Fruit fly (Drosophila melanogaster) whole organism, larva: ENCODE results near the gene CG6415.

Experiments
- noc ChIP-seq: fragments of 200-800 bp; sonication (Bioruptor generic); optimal IDR thresholded peaks from 3 replicates; lab custom pipeline; 2019; ENCODE audit warnings: missing biosample characterization, mild to moderate bottlenecking, missing genetic modification characterization, moderate library complexity

Gene CG6415

DNA sequence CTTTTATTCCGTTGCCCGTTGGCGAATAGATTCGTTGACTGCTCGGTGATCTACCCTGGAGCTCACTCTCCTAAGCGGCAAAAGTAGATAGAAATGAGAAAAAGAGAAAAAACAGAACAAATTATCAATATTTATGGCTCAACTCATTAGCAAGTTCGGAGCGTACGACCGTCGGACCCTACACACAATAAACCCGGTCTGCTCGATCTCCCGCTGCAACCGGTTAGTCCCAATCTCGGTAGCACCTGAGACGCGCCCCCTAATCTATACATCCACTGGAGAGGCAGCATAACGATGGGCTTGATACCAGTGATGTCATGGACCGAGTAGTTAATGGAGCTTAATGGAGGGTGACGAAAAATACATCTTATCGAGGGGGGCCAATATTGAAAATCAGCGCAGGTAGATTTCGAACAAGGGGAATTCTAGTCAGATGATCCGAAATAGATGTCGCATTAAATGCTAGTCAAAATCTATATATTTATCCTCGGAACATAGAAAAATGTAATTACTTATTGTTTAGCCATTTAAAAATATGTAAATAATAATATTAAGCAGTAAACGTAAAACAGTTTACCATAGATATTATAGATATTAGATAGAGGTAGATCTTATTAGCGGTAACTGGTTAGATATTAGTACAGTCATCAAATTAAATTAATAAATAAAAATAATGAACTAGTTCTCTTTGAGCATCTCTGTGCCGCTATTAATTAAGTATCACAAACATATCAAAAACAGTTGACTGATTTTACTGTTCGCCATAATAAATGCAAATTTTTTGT, 16.2 kb upstream of the CG6415 start, which contains the start of gene CG7296:
CG7296 (minus strand) TSS at position 58 of the 785 bp plus-strand sequence.
- no peak for TF ChIP-seq noc (tag; lab: Kevin White, UChicago)

DNA sequence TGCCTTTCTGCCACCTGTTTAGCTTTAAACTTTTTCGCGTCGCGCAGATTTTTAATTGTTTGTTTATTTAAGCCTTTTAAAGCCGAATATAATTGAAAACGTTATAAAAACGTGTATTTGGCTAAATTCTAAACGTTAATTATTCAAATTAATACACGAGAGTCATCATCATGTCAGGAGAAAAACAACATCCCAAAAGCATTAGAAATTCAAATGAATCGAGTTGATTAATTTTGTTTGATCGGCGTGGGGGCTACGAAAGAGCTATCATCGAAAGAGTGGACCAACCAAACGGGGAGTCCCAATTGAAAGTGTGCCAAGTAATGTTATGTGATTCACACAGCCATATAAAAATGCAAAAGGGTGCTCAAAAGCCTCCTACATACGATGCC, 15.6 kb upstream of the CG6415 start:
- no peak for TF ChIP-seq noc (tag; lab: Kevin White, UChicago)

DNA sequence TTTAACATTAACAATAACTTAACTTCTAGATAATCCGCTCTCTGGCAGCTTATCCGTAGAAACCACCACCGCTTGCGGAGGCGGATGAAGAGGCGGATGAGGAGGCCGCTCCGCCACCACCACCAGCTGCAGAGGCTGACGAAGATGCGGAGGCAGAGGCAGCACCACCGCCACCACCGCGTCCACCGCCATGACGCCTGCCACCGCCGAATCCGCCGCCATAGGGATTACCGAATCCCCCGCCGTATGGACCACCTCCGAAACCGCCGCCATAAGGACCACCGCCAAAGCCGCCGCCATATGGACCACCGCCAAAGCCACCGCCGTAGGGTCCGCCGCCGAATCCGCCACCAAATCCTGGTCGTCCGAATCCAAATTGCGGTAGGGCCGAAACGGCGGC, 14.7 kb upstream of the CG6415 start:
- no peak for TF ChIP-seq noc (tag; lab: Kevin White, UChicago)

DNA sequence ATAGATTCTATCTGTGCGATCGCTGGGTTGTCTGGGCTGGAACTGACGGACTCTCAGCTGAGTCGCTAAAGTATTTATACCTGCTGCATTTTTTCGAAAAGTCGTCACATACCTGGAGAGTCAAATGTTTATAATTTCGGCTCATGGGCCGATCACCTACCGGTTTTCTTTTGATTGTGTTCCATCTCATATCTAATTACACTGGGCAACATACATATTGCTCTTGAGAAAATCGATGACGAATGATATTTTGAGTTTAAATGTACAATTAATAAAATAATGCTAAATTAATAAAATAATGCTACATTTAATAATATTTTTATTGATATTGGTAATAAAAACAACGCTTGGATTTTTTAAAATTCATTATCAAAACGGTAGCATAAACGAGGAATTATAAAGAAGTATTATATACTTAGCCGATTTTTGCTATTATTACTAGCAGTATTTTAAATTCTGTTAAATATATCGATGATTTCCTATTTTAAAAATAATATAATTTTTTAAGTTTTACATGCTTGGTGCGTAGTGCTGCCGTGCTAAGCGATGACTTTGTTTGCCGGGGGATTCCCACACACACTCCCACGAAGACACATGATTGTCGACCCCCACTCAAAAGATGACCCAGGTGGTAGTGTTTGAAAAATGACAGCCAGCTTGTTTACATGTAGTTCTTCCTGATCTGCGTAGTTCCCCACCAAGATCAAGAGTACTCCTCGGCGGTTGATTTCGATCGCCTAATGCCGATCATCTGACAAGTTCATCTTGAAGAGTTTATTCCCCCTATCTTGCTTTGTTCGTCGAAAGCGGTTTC, 14.0 kb upstream of the CG6415 start, which contains the start of gene CG7294:
CG7294 (minus strand) TSS at position 51 of the 814 bp plus-strand sequence.
- TF ChIP-seq noc (tag; lab: Kevin White, UChicago), result no peak

DNA sequence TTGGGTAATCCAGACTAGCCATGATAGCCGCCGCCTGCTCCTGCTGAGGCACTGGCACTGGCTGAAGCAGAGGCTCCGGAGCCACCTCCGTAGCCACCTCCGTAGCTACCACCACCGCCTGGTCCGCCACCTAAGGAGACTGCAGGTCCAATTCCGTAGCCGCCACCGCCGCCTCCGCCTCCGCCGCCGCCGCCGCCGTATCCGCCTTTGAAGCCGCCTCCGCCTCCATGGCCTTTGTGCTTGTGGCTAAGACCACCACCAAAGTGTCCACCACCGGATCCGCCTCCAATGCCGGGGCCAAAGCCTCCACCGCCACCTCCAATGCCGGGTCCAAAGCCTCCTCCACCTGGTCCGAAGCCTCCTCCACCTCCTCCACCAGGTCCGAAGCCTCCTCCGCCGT, 10.4 kb upstream of the CG6415 start:
- TF ChIP-seq noc (tag; lab: Kevin White, UChicago), result no peak

DNA sequence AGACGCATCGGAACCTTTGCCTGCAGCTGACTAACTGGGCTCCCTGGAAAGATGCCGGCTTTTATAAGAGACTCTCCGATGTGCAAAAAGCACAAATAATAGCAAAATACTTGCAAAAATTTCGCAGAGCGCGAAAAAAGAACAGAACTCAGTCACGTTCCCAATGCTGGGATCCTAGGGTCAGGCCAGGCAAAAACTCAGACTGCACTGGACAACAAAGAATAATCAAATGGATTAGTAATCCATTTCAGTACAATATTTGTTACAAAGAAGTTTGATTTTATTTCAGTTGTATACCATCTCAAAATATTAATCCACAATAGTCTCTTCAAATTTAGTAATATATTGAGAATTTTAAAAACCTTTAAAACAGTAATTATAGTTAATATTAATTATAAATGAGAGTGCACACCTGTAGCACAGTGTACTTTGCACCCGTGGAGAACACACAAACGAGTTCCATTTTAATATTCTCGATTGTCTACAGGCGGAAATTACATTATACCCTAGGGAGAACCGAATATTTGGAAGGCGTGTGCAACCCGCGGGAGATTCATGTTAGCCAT, 9.3 kb upstream of the CG6415 start, which contains the start of gene CG17108:
CG17108 (minus strand) TSS at position 51 of the 566 bp plus-strand sequence.
- TF ChIP-seq noc (tag; lab: Kevin White, UChicago), result no peak

DNA sequence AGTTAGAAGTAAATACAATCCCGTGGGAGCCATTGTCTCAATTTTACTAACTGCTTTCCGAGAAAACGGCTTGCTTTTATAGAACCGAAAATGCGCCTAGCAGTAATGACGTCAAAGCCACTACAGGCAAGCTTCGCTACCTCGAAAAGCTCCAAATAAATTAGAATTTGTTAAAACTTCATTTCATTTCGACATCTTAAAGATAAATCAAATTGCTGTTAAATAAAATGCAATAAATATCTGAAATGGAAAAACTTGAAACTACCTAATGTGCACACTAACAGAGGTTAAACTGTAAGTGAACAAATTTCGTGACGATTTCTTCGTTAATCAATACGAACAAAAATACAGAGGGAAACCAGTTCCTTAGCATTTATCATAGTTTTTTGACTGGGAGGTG, 5.4 kb upstream of the CG6415 start, which contains the start of gene CG7300:
CG7300 (minus strand) TSS at position 52 of the 400 bp plus-strand sequence.
- TF ChIP-seq noc (tag; lab: Kevin White, UChicago), result peak; percentile 80

DNA sequence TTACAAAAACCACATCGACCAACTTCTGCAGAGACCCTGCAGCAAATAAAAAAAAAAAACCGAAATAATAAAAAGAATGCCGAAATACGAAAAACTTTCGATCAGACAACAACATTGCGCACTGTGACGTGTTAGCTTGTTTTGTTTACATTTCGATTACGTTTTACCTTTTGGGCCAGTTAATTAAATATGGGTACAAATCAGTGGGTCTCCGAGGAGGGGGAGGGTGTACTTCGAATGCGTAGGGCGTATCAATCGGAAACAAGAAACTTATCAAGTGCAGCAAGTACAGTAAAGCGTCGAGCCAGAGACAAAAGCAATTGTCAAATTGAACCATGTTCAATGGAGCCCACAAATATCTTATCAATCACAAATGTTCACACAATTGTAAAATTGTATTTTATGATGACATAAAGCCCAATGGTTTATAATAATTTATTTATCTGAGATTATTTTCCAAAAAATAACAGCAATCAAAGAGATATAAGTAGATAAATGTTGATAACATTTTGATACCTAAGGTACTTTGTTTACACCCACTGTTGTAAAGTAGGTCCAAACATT, 1.8 kb upstream of the CG6415 start, which contains the start of gene Lip1:
Lip1 (minus strand) TSS at position 46 of the 564 bp plus-strand sequence.
- TF ChIP-seq noc (tag; lab: Kevin White, UChicago), result no peak

DNA sequence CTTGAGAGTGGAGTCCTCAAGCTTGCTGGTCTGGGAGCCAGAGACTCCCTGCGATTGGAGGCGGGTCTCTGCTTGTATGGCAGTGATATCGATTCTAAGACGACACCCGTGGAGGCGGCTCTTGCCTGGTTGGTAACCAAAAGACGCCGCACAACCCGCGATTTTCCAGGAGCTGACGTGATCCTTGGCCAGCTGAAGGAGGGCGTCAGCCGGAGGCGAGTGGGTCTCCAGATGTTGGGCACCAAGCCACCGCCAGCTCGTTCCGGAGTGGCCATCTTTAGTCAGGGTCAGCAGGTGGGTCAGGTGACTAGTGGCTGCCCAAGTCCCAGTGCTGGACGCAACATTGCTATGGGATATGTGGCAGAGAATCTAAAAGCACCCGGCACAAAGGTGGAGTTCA, 1.0 kb downstream of the CG6415 start:
- TF ChIP-seq noc (tag; lab: Kevin White, UChicago), result no peak

DNA sequence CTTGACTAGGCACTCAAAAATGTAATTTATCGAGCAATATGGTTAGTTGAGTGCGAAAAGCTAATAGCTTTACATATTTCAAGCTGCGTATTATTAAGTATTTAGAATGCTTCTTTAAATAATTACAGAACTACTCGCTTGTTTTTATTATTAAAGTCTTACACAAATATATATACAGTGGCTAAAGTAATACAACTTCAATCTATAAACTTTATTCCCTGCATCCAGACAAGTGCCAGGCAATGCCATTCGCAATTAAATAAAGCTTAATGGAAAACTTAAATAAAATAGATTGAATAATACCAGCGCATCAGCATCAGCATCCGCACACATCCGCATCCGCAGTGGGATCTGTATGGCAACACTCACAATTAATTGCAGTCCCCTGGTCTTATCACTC, 2.8 kb downstream of the CG6415 start:
- TF ChIP-seq noc (tag; lab: Kevin White, UChicago), result no peak

DNA sequence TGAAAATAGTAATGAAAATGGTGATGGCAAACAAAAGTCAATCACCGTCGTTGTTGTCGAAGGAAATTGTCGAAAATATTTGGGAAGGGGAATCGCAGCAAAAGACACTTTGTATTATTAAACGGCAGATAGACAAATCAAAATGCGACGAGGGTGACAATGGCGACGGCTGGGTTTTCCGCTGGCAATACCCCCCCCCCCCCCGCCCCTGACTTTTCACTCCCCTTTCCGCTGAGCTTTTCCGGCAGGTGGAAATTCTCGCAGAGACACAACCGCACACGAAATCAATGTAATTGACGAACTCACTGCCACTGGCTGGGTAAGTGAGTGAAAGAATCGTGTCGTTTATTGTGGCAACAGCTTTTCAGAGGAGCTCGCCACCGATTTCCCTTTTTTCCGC, 4.7 kb downstream of the CG6415 start:
- TF ChIP-seq noc (tag; lab: Kevin White, UChicago), result no peak

DNA sequence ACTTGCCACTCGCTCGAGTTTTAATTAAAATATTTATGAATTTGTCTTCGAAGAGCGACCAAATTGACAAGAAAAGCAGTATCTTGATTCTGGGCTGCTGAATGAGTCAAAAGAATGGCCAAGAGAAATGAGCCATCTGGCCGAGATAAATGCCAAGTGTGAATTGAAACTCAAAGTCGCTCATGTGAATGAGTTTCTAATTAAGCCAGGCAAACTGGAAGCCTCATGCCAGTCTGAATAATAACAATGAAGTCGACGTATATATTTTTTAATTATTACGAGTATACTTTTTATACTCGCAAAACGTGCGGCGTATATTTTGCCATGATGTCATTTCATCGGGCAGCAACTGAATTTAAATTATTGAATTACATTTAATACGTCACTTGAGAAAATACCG, 5.9 kb downstream of the CG6415 start, which contains the start of gene Lip2:
Lip2 (minus strand) TSS at position 101 of the 400 bp plus-strand sequence.
- no peak for TF ChIP-seq noc (tag; lab: Kevin White, UChicago)

DNA sequence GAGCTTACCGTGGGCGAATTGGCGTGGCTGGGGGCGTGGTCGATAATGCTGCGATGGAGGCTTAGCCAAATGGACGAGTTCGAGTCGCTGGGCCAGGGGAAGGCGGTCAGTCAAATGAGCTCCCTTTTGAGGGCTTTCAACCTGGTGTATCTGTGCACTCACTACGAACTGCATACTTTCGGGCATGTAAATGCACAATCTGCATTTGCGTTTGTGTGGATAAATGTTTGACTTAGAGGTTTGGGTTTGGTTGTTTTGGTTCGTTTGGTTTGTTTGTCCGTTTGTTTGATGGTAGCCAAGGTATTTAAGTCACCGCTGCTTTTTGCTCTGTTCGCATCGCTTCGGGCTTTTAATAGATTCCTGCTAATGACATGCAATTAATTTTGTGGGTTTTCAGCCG, 7.8 kb downstream of the CG6415 start:
- TF ChIP-seq noc (tag; lab: Kevin White, UChicago), result no peak

DNA sequence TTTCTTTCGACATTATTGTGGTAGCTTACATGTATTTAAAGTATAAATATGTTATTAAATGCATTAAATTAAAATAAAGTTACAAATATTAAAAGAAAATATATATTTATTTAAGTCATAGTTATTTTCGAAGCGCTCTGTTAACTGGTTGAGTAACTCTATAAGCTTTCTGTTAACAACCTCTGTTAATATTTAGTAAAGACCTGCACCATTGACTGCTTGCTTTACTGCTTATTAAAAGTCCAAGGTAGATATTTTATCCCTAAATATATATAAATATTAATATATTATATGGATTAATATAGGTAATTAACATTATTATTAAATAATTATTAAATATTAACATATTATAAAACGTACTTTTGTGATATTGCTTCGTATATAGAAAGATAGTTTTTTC, 18.1 kb downstream of the CG6415 start:
- no peak for TF ChIP-seq noc (tag; lab: Kevin White, UChicago)

DNA sequence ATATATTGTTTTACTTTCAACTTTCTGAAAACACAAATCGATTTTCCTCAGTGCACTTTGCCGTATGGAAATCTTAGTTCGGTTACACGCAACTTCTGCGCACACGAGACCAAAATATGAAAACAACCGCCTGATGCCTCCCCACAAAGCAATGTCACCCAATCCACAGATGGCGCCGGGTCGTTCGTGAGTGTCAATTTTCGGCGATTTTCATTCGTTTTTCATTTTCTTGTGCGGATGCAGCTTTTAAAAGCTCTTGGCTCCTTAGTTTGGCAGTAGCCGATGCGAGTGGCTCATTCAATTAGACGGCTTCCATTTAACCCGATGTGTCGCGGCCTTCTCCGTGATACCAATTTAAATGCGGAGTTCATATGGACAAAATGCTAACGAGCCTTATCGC, 20.5 kb downstream of the CG6415 start, which contains the start of gene CG6431:
CG6431 (plus strand) TSS at position 301 of the 400 bp plus-strand sequence.
- no peak for TF ChIP-seq noc (tag; lab: Kevin White, UChicago)
